Fruit fly (Drosophila melanogaster) S2 (cell line): ENCODE measurements around the gene Marf.

Experiments used
- CG8478 ChIP-seq: fragments of >200 bp; optimal IDR thresholded peaks from 2 replicates; lab custom pipeline; 2018
- CTCF ChIP-seq, 2 experiments: fragments of >200 bp; optimal IDR thresholded peaks; 2 replicates each; lab custom pipeline; 2018

Gene Marf

dm6 chrX:6365632-6366356 is at the start of gene Marf, which contains the start of gene swa:
Gene Marf, plus strand, starts transcription at chrX:6365949.
Gene swa, minus strand, starts transcription at chrX:6365708.
- no peak for TF ChIP-seq CTCF (optimal IDR thresholded peaks at IDR 0.05; lab: Kevin White, UChicago)
- TF ChIP-seq CG8478: no peak

- TF ChIP-seq CG8478 (no peak), CTCF (optimal IDR thresholded peaks at IDR 0.05; lab: Kevin White, UChicago) (no peak)
These were observed 48.8 kb upstream of the Marf start for dm6 chrX:6316858-6317474.

dm6 chrX:6330369-6330949 is 35.3 kb upstream of the Marf start, which contains the start of gene CG42240:
Gene CG42240, plus strand, starts transcription at chrX:6330842.
- TF ChIP-seq CG8478 (no peak), CTCF (optimal IDR thresholded peaks at IDR 0.05; lab: Kevin White, UChicago) (no peak)

- TF ChIP-seq CTCF (optimal IDR thresholded peaks at IDR 0.05; lab: Kevin White, UChicago) (no peak), CG8478 (no peak)
These were observed 32.6 kb upstream of the Marf start for dm6 chrX:6332988-6333719.

dm6 chrX:6334945-6335344 is 30.8 kb upstream of the Marf start:
- TF ChIP-seq CG8478 (no peak), CTCF (optimal IDR thresholded peaks at IDR 0.05; lab: Kevin White, UChicago) (no peak)

- TF ChIP-seq CTCF (optimal IDR thresholded peaks at IDR 0.05; lab: Kevin White, UChicago) (no peak), CG8478 (no peak)
These were observed 28.0 kb upstream of the Marf start, which contains the start of gene CG3842 for dm6 chrX:6337702-6338101. Gene CG3842, plus strand, starts transcription at chrX:6337762.

- TF ChIP-seq CTCF (optimal IDR thresholded peaks at IDR 0.05; lab: Kevin White, UChicago) (no peak), CG8478 (no peak)
These were observed 26.8 kb upstream of the Marf start for dm6 chrX:6338738-6339614.

dm6 chrX:6339970-6340548 is 25.7 kb upstream of the Marf start:
- no peak for TF ChIP-seq CTCF (optimal IDR thresholded peaks at IDR 0.05; lab: Kevin White, UChicago)
- no peak for TF ChIP-seq CG8478

- TF ChIP-seq CG8478 (no peak), CTCF (optimal IDR thresholded peaks at IDR 0.05; lab: Kevin White, UChicago) (no peak)
These were observed 25.1 kb upstream of the Marf start for dm6 chrX:6340593-6341068.

- TF ChIP-seq CG8478 (no peak), CTCF (optimal IDR thresholded peaks at IDR 0.05; lab: Kevin White, UChicago) (no peak)
These were observed 24.1 kb upstream of the Marf start for dm6 chrX:6341678-6342077.

- TF ChIP-seq CTCF (optimal IDR thresholded peaks at IDR 0.05; lab: Kevin White, UChicago): no peak
- TF ChIP-seq CG8478: no peak
These were observed 22.4 kb upstream of the Marf start for dm6 chrX:6343323-6343722.

dm6 chrX:6343786-6344537 is 21.8 kb upstream of the Marf start:
- no peak for TF ChIP-seq CG8478
- no peak for TF ChIP-seq CTCF (optimal IDR thresholded peaks at IDR 0.05; lab: Kevin White, UChicago)

dm6 chrX:6344538-6345074 is 21.1 kb upstream of the Marf start:
- no peak for TF ChIP-seq CG8478
- TF ChIP-seq CTCF (optimal IDR thresholded peaks at IDR 0.05; lab: Kevin White, UChicago): no peak
